Worm (Caenorhabditis elegans) whole organism, L1 larva: ENCODE measurements around the gene srx-33.

Experiments used
- egl-27 ChIP-seq, 2 experiments: fragments of 150-350 bp in 1 of 2; sonication (generic microtip); optimal IDR thresholded peaks; 3 replicates each; lab custom pipeline; 2017 to 2018; ENCODE audit warnings: missing biosample characterization in 2 of 2, missing genetic modification characterization in 2 of 2, missing genetic modification reagents in 2 of 2
- fos-1 ChIP-seq: fragments of 150-350 bp; optimal IDR thresholded peaks from 2 replicates; lab custom pipeline; 2014; ENCODE audit warnings: missing biosample characterization, missing genetic modification characterization

DNA sequence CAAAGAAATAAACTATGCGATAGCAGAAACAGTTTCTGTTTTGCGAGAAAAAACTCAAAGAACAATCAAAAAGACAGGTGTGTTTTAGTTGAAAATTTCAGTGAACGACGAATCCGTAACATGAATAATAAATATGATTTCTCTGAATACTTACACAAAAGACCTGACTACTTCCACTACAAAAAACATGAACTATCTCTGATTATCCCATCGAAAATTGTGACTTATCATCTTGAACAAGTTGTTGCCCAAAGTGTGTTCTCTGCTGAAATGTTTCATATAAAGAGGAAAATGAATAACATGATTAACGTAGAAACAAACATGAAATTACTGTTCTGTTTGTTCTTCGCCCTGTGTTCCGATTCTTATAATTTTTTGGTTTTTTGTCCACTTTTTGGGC lies 48.0 kb upstream of the srx-33 start, which contains the start of gene ugt-36:
- TF ChIP-seq fos-1 (no peak), egl-27 (tag; optimal IDR thresholded peaks at IDR 0.05; lab: Kevin White, UChicago) (no peak)
